Worm (Caenorhabditis elegans): ENCODE results near the gene dct-16.

- TF ChIP-seq pqm-1 (tag; optimal IDR thresholded peaks at IDR 0.05) (no peak), tbx-2 (tag; optimal IDR thresholded peaks at IDR 0.05) (no peak), ceh-48 (tag; optimal IDR thresholded peaks at IDR 0.05) (no peak), C38D4.7 (GFP tag; optimal IDR thresholded peaks at IDR 0.05) (no peak), ceh-9 (tag; optimal IDR thresholded peaks at IDR 0.05) (no peak), ceh-14 (tag; optimal IDR thresholded peaks at IDR 0.05) (no peak), F13H6.1 (tag; optimal IDR thresholded peaks at IDR 0.05) (no peak), fkh-10 (GFP tag; optimal IDR thresholded peaks at IDR 0.05) (no peak), ttx-3 (tag; optimal IDR thresholded peaks at IDR 0.05) (no peak), sdc-2 (tag; optimal IDR thresholded peaks at IDR 0.05) (no peak), unc-42 (tag; optimal IDR thresholded peaks at IDR 0.05) (no peak), ama-1 (optimal IDR thresholded peaks at IDR 0.05) (no peak)
Measured at ce11 chrV:20453811-20454210, 45.0 kb downstream of the dct-16 start, which contains the start of gene srd-70.

Measured in whole organism, late embryonic.